Fruit fly (Drosophila melanogaster): ENCODE measurements around the gene CG6686.

The CG6686 gene

dm6 chr2L:12021193-12021592 is 33.4 kb upstream of the CG6686 start:
- TF ChIP-seq ci (GFP tag; IDR thresholded peaks at IDR 0.05) (peak; percentile 69; the same call in 1 of the 3 replicates), CG14965 (GFP tag; optimal IDR thresholded peaks at IDR 0.05; ENCODE audit: borderline replicate concordance) (peak; percentile 7), Mes4 (GFP tag; optimal IDR thresholded peaks at IDR 0.05) (peak; percentile 17), Eip74EF (GFP tag; optimal IDR thresholded peaks at IDR 0.05) (peak in 1 of 2 experiments; percentile 79), tx (GFP tag; optimal IDR thresholded peaks at IDR 0.05) (no peak), CG12744 (GFP tag; optimal IDR thresholded peaks at IDR 0.05) (peak; percentile 62), vvl (GFP tag; IDR thresholded peaks at IDR 0.05) (peak; percentile 45), CG13287 (GFP tag; IDR thresholded peaks at IDR 0.05; ENCODE audit: partially characterized antibody) (no peak), tup (GFP tag; optimal IDR thresholded peaks at IDR 0.05) (peak; percentile 70), psq (GFP tag; optimal IDR thresholded peaks at IDR 0.05) (peak; percentile 46), CG1602 (GFP tag; optimal IDR thresholded peaks at IDR 0.05) (peak; percentile 22), CG17802 (tag; optimal IDR thresholded peaks at IDR 0.05) (peak; percentile 15), CG15269 (tag; optimal IDR thresholded peaks at IDR 0.05) (peak; percentile 63), Dek (tag; optimal IDR thresholded peaks at IDR 0.05) (peak; percentile 68), D19A (tag; optimal IDR thresholded peaks at IDR 0.05) (peak; percentile 27), btn (GFP tag; optimal IDR thresholded peaks at IDR 0.05) (no peak), Ssrp (tag; optimal IDR thresholded peaks at IDR 0.05) (no peak), vnd (GFP tag; IDR thresholded peaks at IDR 0.05; ENCODE audit: partially characterized antibody) (no peak), gem (tag; optimal IDR thresholded peaks at IDR 0.05) (peak; percentile 73), seq (GFP tag; IDR thresholded peaks at IDR 0.05) (peak; percentile 78), Hmr (GFP tag; optimal IDR thresholded peaks at IDR 0.05) (peak; percentile 89), CG12104 (GFP tag; optimal IDR thresholded peaks at IDR 0.05) (peak; percentile 32), CG2678 (tag; optimal IDR thresholded peaks at IDR 0.05) (peak; percentile 72), sisA (GFP tag; IDR thresholded peaks at IDR 0.05) (no peak), scrt (GFP tag; optimal IDR thresholded peaks at IDR 0.05) (peak; percentile 40), CG6254 (GFP tag; optimal IDR thresholded peaks at IDR 0.05) (peak; percentile 39), sc (optimal IDR thresholded peaks at IDR 0.05) (no peak), sc (GFP tag; optimal IDR thresholded peaks at IDR 0.05) (peak; percentile 80), ash1 (GFP tag; optimal IDR thresholded peaks at IDR 0.05) (peak; percentile 61), CG4424 (GFP tag; optimal IDR thresholded peaks at IDR 0.05) (no peak), CG3995 (GFP tag; optimal IDR thresholded peaks at IDR 0.05) (no peak), Xrp1 (GFP tag; IDR thresholded peaks at IDR 0.05) (peak; percentile 72), row (GFP tag; IDR thresholded peaks at IDR 0.05) (no peak), CG11247 (GFP tag; IDR thresholded peaks at IDR 0.05) (peak; percentile 50; the same call in 1 of the 2 replicates), CG7786 (GFP tag; optimal IDR thresholded peaks at IDR 0.05) (no peak), CG8944 (GFP tag; optimal IDR thresholded peaks at IDR 0.05) (peak; percentile 36), CG32532 (GFP tag; IDR thresholded peaks at IDR 0.05) (no peak), CHES-1-like (GFP tag; optimal IDR thresholded peaks at IDR 0.05) (no peak), CG6272 (GFP tag; IDR thresholded peaks at IDR 0.05) (no peak), HLH54F (GFP tag; optimal IDR thresholded peaks at IDR 0.05) (peak; percentile 4), CG8765 (GFP tag; IDR thresholded peaks at IDR 0.05) (no peak), Blimp-1 (GFP tag; optimal IDR thresholded peaks at IDR 0.05) (peak; percentile 76), HLHmδ (GFP tag; optimal IDR thresholded peaks at IDR 0.05) (peak; percentile 52), mld (GFP tag; IDR thresholded peaks at IDR 0.05; ENCODE audit: partially characterized antibody) (no peak), schlank (tag; optimal IDR thresholded peaks at IDR 0.05) (peak; percentile 75), CG8290 (GFP tag; optimal IDR thresholded peaks at IDR 0.05) (no peak), CG8290 (tag; optimal IDR thresholded peaks at IDR 0.05) (peak; percentile 47 to 91), caup (GFP tag; optimal IDR thresholded peaks at IDR 0.05; ENCODE audit: severe bottlenecking) (peak; percentile 85), yki (optimal IDR thresholded peaks at IDR 0.05) (no peak), CG12219 (GFP tag; optimal IDR thresholded peaks at IDR 0.05) (peak; percentile 54), maf-S (GFP tag; optimal IDR thresholded peaks at IDR 0.05) (no peak)

Data from whole organism, embryonic.